Fruit fly (Drosophila melanogaster): ENCODE measurements around the gene CG18476.

The CG18476 gene

DNA sequence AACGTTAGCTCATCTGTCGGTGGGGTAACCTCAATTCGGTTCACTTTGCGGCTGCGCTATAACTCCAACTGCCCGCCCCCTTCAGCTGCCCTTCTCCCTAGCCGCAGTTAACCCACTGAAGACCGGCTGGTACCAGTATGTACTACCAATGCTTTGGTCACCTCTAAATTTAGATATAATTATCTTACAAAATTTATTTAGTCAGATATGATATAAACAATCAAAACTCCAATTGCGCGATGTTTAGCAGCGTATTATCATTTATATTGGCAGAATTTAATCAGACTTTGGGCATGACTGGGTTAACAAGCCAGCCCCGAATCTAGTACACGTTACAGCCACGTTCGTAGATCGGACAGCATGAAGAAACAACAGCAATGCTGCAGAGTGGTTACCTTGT is 16.2 kb downstream of the CG18476 start (continued):
- TF ChIP-seq az2 (GFP tag; optimal IDR thresholded peaks at IDR 0.05) (peak; percentile 27), H2.0 (GFP tag; IDR thresholded peaks at IDR 0.05) (peak; percentile 8; the same call in 1 of the 2 replicates), CG5953 (GFP tag; IDR thresholded peaks at IDR 0.05) (no peak), CG14050 (GFP tag; IDR thresholded peaks at IDR 0.05) (peak; percentile 52; the same call in 2 of the 3 replicates), CG12744 (GFP tag; optimal IDR thresholded peaks at IDR 0.05) (no peak), phol (tag; optimal IDR thresholded peaks at IDR 0.05) (peak; percentile 52), CG10321 (GFP tag; IDR thresholded peaks at IDR 0.05) (no peak), CG9437 (GFP tag; optimal IDR thresholded peaks at IDR 0.05) (no peak), pfk (GFP tag; optimal IDR thresholded peaks at IDR 0.05) (no peak), CG10565 (GFP tag; optimal IDR thresholded peaks at IDR 0.05) (no peak), CG12299 (tag; optimal IDR thresholded peaks at IDR 0.05) (no peak), Dip2 (GFP tag; IDR thresholded peaks at IDR 0.05) (no peak), CG6689 (GFP tag; IDR thresholded peaks at IDR 0.05) (no peak), scrt (GFP tag; optimal IDR thresholded peaks at IDR 0.05) (peak; percentile 53), CG10209 (GFP tag; optimal IDR thresholded peaks at IDR 0.05) (peak; percentile 45), tup (GFP tag; optimal IDR thresholded peaks at IDR 0.05) (no peak), CkIIα-i1 (GFP tag; IDR thresholded peaks at IDR 0.05) (no peak), Adf1 (GFP tag; IDR thresholded peaks at IDR 0.05) (no peak), zen (tag; optimal IDR thresholded peaks at IDR 0.05) (no peak), gcm (GFP tag; optimal IDR thresholded peaks at IDR 0.05) (peak; percentile 29), Spps (tag; optimal IDR thresholded peaks at IDR 0.05) (no peak), CG6813 (GFP tag; optimal IDR thresholded peaks at IDR 0.05) (peak; percentile 37), Lpt (GFP tag; optimal IDR thresholded peaks at IDR 0.05) (no peak), CG32532 (GFP tag; IDR thresholded peaks at IDR 0.05) (peak; percentile 38; the same call in 1 of the 2 replicates), sug (tag; optimal IDR thresholded peaks at IDR 0.05) (peak; percentile 11), Dad (GFP tag; optimal IDR thresholded peaks at IDR 0.05) (no peak), CG4617 (GFP tag; optimal IDR thresholded peaks at IDR 0.05; ENCODE audit: borderline replicate concordance) (no peak), chinmo (GFP tag; IDR thresholded peaks at IDR 0.05; ENCODE audit: partially characterized antibody) (no peak), luna (GFP tag; optimal IDR thresholded peaks at IDR 0.05) (no peak), CG31441 (GFP tag; IDR thresholded peaks at IDR 0.05) (peak; percentile 61), salm (tag; optimal IDR thresholded peaks at IDR 0.05) (peak; percentile 38), Bdp1 (GFP tag; optimal IDR thresholded peaks at IDR 0.05) (no peak), rib (GFP tag; IDR thresholded peaks at IDR 0.05) (no peak), Kr (GFP tag; optimal IDR thresholded peaks at IDR 0.05) (no peak), CoRest (tag; optimal IDR thresholded peaks at IDR 0.05) (peak; percentile 56), amos (GFP tag; IDR thresholded peaks at IDR 0.05; ENCODE audit: partially characterized antibody) (no peak), sisA (GFP tag; IDR thresholded peaks at IDR 0.05) (peak; percentile 41), lab (GFP tag; optimal IDR thresholded peaks at IDR 0.05) (peak; percentile 65), BEAF-32 (GFP tag; optimal IDR thresholded peaks at IDR 0.05) (no peak), CG2120 (GFP tag; optimal IDR thresholded peaks at IDR 0.05) (peak; percentile 49), MESR4 (GFP tag; optimal IDR thresholded peaks at IDR 0.05) (no peak), Camta (GFP tag; optimal IDR thresholded peaks at IDR 0.05) (no peak), crol (GFP tag; IDR thresholded peaks at IDR 0.05) (peak; percentile 35), CG13287 (GFP tag; IDR thresholded peaks at IDR 0.05; ENCODE audit: partially characterized antibody) (no peak), PHDP (tag; optimal IDR thresholded peaks at IDR 0.05) (peak; percentile 60), fd64A (GFP tag; optimal IDR thresholded peaks at IDR 0.05) (no peak), CG11247 (GFP tag; IDR thresholded peaks at IDR 0.05) (no peak), Hmx (GFP tag; optimal IDR thresholded peaks at IDR 0.05) (no peak), vvl (GFP tag; IDR thresholded peaks at IDR 0.05) (peak; percentile 60), E2f2 (GFP tag; IDR thresholded peaks at IDR 0.05) (peak; percentile 21; the same call in 1 of the 2 replicates), sr (GFP tag; IDR thresholded peaks at IDR 0.05) (0 out of 3 replicates have a peak, but pooled peaks have one; percentile 4)
